Worm (Caenorhabditis elegans) whole organism, young adult: Measurements from ENCODE around the gene R09D1.13.

Source experiments
- B0336.3 ChIP-seq: fragments of 200-800 bp; sonication (Bioruptor generic); IDR thresholded peaks from 2 replicates; pipeline ENCODE4 v1.3.6; 2022; ENCODE audit warnings: missing genetic modification characterization, missing compliant biosample characterization
- F37B4.10 ChIP-seq: fragments of 200-800 bp; sonication (Bioruptor generic); IDR thresholded peaks from 2 replicates; pipeline ENCODE4 v1.3.6; 2022; ENCODE audit warnings: missing genetic modification characterization, missing compliant biosample characterization
- F49E8.2 ChIP-seq: sonication (generic microtip); optimal IDR thresholded peaks from 3 replicates; lab custom pipeline; 2017; ENCODE audit warnings: missing genetic modification characterization, mild to moderate bottlenecking, missing compliant biosample characterization, antibody characterized with exemption, moderate library complexity; ENCODE audit not compliant: insufficient read depth
- K11D2.4 ChIP-seq: fragments of 200-800 bp; sonication (Bioruptor generic); IDR thresholded peaks from 2 replicates; pipeline ENCODE4 v1.3.6; 2022; ENCODE audit warnings: missing genetic modification reagents, missing genetic modification characterization, missing compliant biosample characterization
- Y53G8AR.9 ChIP-seq: fragments of 200-800 bp; sonication (Bioruptor generic); conservative IDR thresholded peaks from 2 replicates; pipeline ENCODE4 v1.3.6; 2022; ENCODE audit warnings: missing genetic modification reagents, missing genetic modification characterization, missing compliant biosample characterization
- Y56A3A.18 ChIP-seq: fragments of 200-800 bp; sonication (Bioruptor generic); IDR thresholded peaks from 2 replicates; pipeline ENCODE4 v1.3.6; 2022; ENCODE audit warnings: missing genetic modification reagents, missing genetic modification characterization, missing compliant biosample characterization
- Y95B8A.8 ChIP-seq: fragments of 200-800 bp; sonication (Bioruptor generic); IDR thresholded peaks from 2 replicates; pipeline ENCODE4 v1.3.6; 2022; ENCODE audit warnings: missing genetic modification reagents, missing genetic modification characterization, missing compliant biosample characterization
- aptf-3 ChIP-seq: fragments of 200-800 bp; sonication (Bioruptor generic); IDR thresholded peaks from 2 replicates; pipeline ENCODE4 v1.3.6; 2022; ENCODE audit warnings: missing genetic modification characterization, missing compliant biosample characterization
- bed-2 ChIP-seq: fragments of 200-800 bp; sonication (Bioruptor generic); IDR thresholded peaks from 2 replicates; pipeline ENCODE4 v1.3.6; 2022; ENCODE audit warnings: missing genetic modification reagents, missing genetic modification characterization, missing compliant biosample characterization
- cebp-1 ChIP-seq, 2 experiments: fragments of 200-800 bp in 1 of 2; sonication (Bioruptor generic) in 1 of 2; sonication (generic microtip) in 1 of 2; IDR thresholded peaks in 1 of 2; optimal IDR thresholded peaks in 1 of 2; 2 replicates each; pipeline versions ENCODE4 v1.3.6 to Lab custom; 2017 to 2022; ENCODE audit warnings: missing compliant biosample characterization in 2 of 2, missing genetic modification characterization in 2 of 2, mild to moderate bottlenecking in 1 of 2, missing genetic modification reagents in 1 of 2, moderate library complexity in 1 of 2
- ceh-91 ChIP-seq: fragments of 200-800 bp; sonication (Bioruptor generic); IDR thresholded peaks from 2 replicates; pipeline ENCODE4 v1.3.6; 2022; ENCODE audit warnings: missing genetic modification reagents, missing genetic modification characterization, missing compliant biosample characterization
- dpff-1 ChIP-seq: sonication (generic microtip); optimal IDR thresholded peaks from 2 replicates; lab custom pipeline; 2017; ENCODE audit warnings: mild to moderate bottlenecking, missing genetic modification characterization, missing compliant biosample characterization
- dpl-1 ChIP-seq: fragments of 150-350 bp; optimal IDR thresholded peaks from 2 replicates; lab custom pipeline; 2014; ENCODE audit warnings: missing biosample characterization, missing genetic modification reagents, missing genetic modification characterization
- egl-18 ChIP-seq: fragments of 200-800 bp; sonication (Bioruptor generic); IDR thresholded peaks from 2 replicates; pipeline ENCODE4 v1.3.6; 2022; ENCODE audit warnings: missing genetic modification reagents, missing genetic modification characterization, missing compliant biosample characterization
- egl-44 ChIP-seq: fragments of 200-800 bp; sonication (Bioruptor generic); IDR thresholded peaks from 2 replicates; pipeline ENCODE4 v1.3.6; 2022; ENCODE audit warnings: missing genetic modification reagents, missing genetic modification characterization, missing compliant biosample characterization
- ekl-4 ChIP-seq: fragments of 200-800 bp; sonication (Bioruptor generic); IDR thresholded peaks from 2 replicates; pipeline ENCODE4 v1.3.6; 2022; ENCODE audit warnings: missing genetic modification reagents, missing genetic modification characterization, missing compliant biosample characterization
- ets-4 ChIP-seq: fragments of 200-800 bp; sonication (Bioruptor generic); optimal IDR thresholded peaks from 2 replicates; lab custom pipeline; 2018; ENCODE audit warnings: mild to moderate bottlenecking, missing genetic modification characterization, missing compliant biosample characterization
- hmg-1.2 ChIP-seq: fragments of 200-800 bp; sonication (Bioruptor generic); IDR thresholded peaks from 2 replicates; pipeline ENCODE4 v1.3.6; 2022; ENCODE audit warnings: missing genetic modification reagents, missing genetic modification characterization, missing compliant biosample characterization
- let-607 ChIP-seq, 2 experiments: fragments of 200-800 bp in 1 of 2; sonication (Bioruptor generic) in 1 of 2; sonication (generic microtip) in 1 of 2; optimal IDR thresholded peaks; 2 replicates each; lab custom pipeline; 2016 to 2018; ENCODE audit warnings: mild to moderate bottlenecking in 2 of 2, missing compliant biosample characterization in 2 of 2, missing genetic modification characterization in 2 of 2, moderate library complexity in 2 of 2, missing genotype in 1 of 2
- lin-26 ChIP-seq: fragments of 200-800 bp; sonication (Bioruptor generic); IDR thresholded peaks from 2 replicates; pipeline ENCODE4 v1.3.6; 2022; ENCODE audit warnings: missing genetic modification reagents, missing genetic modification characterization, missing compliant biosample characterization
- lin-35 ChIP-seq, 3 experiments: fragments of 150-350 bp in 2 of 3; sonication (generic microtip) in 1 of 3; optimal IDR thresholded peaks; 2 replicates each; lab custom pipeline; 2014 to 2018; ENCODE audit warnings: missing biosample characterization in 3 of 3, missing genetic modification characterization in 3 of 3, missing genetic modification reagents in 3 of 3
- lin-40 ChIP-seq: sonication (generic microtip); optimal IDR thresholded peaks from 2 replicates; lab custom pipeline; 2016; ENCODE audit warnings: missing genetic modification characterization, mild to moderate bottlenecking, missing compliant biosample characterization, missing genotype, missing genetic modification reagents
- madf-6 ChIP-seq: fragments of 200-800 bp; sonication (Bioruptor generic); IDR thresholded peaks from 2 replicates; pipeline ENCODE4 v1.3.6; 2022; ENCODE audit warnings: missing genetic modification reagents, missing genetic modification characterization, missing compliant biosample characterization
- nhr-120 ChIP-seq: fragments of 200-800 bp; sonication (Bioruptor generic); IDR thresholded peaks from 2 replicates; pipeline ENCODE4 v1.3.6; 2022; ENCODE audit warnings: missing genetic modification characterization, missing compliant biosample characterization
- nhr-90 ChIP-seq: sonication (generic microtip); optimal IDR thresholded peaks from 2 replicates; lab custom pipeline; 2016; ENCODE audit warnings: missing genotype, mild to moderate bottlenecking, missing genetic modification characterization, missing compliant biosample characterization
- pbrm-1 ChIP-seq: fragments of 200-800 bp; sonication (Bioruptor generic); IDR thresholded peaks from 2 replicates; pipeline ENCODE4 v1.3.6; 2022; ENCODE audit warnings: missing genetic modification reagents, missing genetic modification characterization, missing compliant biosample characterization
- pha-4 ChIP-seq: fragments of 150-350 bp; sonication (generic microtip); optimal IDR thresholded peaks from 2 replicates; lab custom pipeline; 2014; ENCODE audit warnings: missing biosample characterization, missing genetic modification reagents, missing genetic modification characterization
- rec-8 ChIP-seq, 2 experiments: sonication (generic microtip); optimal IDR thresholded peaks; 2 replicates each; lab custom pipeline; 2016; ENCODE audit warnings: mild to moderate bottlenecking in 2 of 2, missing genetic modification characterization in 2 of 2, missing genetic modification reagents in 2 of 2, missing genotype in 2 of 2, missing biosample characterization in 1 of 2, missing compliant biosample characterization in 1 of 2, moderate library complexity in 1 of 2
- repo-1 ChIP-seq: sonication (generic microtip); optimal IDR thresholded peaks from 2 replicates; lab custom pipeline; 2017; ENCODE audit warnings: mild to moderate bottlenecking, missing genetic modification characterization, missing compliant biosample characterization
- sdz-38 ChIP-seq: sonication (generic microtip); optimal IDR thresholded peaks from 2 replicates; lab custom pipeline; 2016; ENCODE audit warnings: missing genotype, missing genetic modification characterization, missing compliant biosample characterization
- sea-2 ChIP-seq: fragments of 200-800 bp; sonication (Bioruptor generic); IDR thresholded peaks from 2 replicates; pipeline ENCODE4 v1.3.6; 2022; ENCODE audit warnings: missing genetic modification characterization, missing compliant biosample characterization
- snpc-3.4 ChIP-seq: sonication (generic microtip); optimal IDR thresholded peaks from 2 replicates; lab custom pipeline; 2017; ENCODE audit warnings: missing genetic modification characterization, mild to moderate bottlenecking, missing compliant biosample characterization, antibody characterized with exemption, moderate library complexity, missing genotype, missing genetic modification reagents
- snpc-4 ChIP-seq, 5 experiments: fragments of 150-350 bp in 1 of 5; sonication (generic microtip) in 4 of 5; optimal IDR thresholded peaks; 2 replicates each; lab custom pipeline; 2014 to 2018; ENCODE audit warnings: missing genetic modification characterization in 5 of 5, missing biosample characterization in 3 of 5, antibody characterized with exemption in 2 of 5, mild to moderate bottlenecking in 2 of 5, missing compliant biosample characterization in 2 of 5, missing genotype in 2 of 5, moderate library complexity in 2 of 5, missing genetic modification reagents in 1 of 5
- somi-1 ChIP-seq: fragments of 200-800 bp; sonication (Bioruptor generic); optimal IDR thresholded peaks from 2 replicates; lab custom pipeline; 2018; ENCODE audit warnings: mild to moderate bottlenecking, missing genetic modification characterization, missing compliant biosample characterization
- zfh-2 ChIP-seq: fragments of 200-800 bp; sonication (Bioruptor generic); conservative IDR thresholded peaks from 2 replicates; pipeline ENCODE4 v1.3.6; 2022; ENCODE audit warnings: missing genetic modification reagents, missing genetic modification characterization, missing compliant biosample characterization
- ztf-18 ChIP-seq: sonication (generic microtip); optimal IDR thresholded peaks from 2 replicates; lab custom pipeline; 2016; ENCODE audit warnings: missing genotype, mild to moderate bottlenecking, missing genetic modification characterization, missing compliant biosample characterization

Gene R09D1.13

ce11 chrII:9445368-9445767 lies at the start of gene R09D1.13:
Gene R09D1.13 (minus strand): TSS chrII:9445468.
- no peak for TF ChIP-seq sdz-38
- no peak for TF ChIP-seq ceh-91 (GFP tag; lab: Robert Waterston, UW)
- no peak for TF ChIP-seq nhr-90
- TF ChIP-seq nhr-120 (GFP tag; lab: Robert Waterston, UW): no peak
- TF ChIP-seq B0336.3 (GFP tag; lab: Robert Waterston, UW): no peak
- TF ChIP-seq madf-6: no peak
- TF ChIP-seq ztf-18 (tag; lab: Kevin White, UChicago): no peak
- TF ChIP-seq sea-2 (GFP tag; lab: Robert Waterston, UW): no peak
- TF ChIP-seq pbrm-1: no peak
- TF ChIP-seq dpl-1 (GFP tag; lab: Kevin White, UChicago): no peak
- no peak for TF ChIP-seq ets-4
- TF ChIP-seq Y53G8AR.9 (GFP tag; lab: Robert Waterston, UW): no peak
- no peak for TF ChIP-seq snpc-4 (GFP tag; optimal IDR thresholded peaks at IDR 0.05; lab: Kevin White, UChicago)
- TF ChIP-seq snpc-4 (tag; optimal IDR thresholded peaks at IDR 0.05; lab: Kevin White, UChicago): no peak
- TF ChIP-seq F37B4.10 (GFP tag; lab: Robert Waterston, UW): no peak
- no peak for TF ChIP-seq pha-4 (tag; lab: Kevin White, UChicago)
- TF ChIP-seq, all 124 proteins: peak for 0

ce11 chrII:9493242-9494058 lies 48.2 kb upstream of the R09D1.13 start:
- TF ChIP-seq repo-1 (tag; lab: Kevin White, UChicago) (no peak), zfh-2 (GFP tag; lab: Robert Waterston, UW) (no peak), lin-40 (tag; lab: Kevin White, UChicago) (peak; percentile 47), rec-8 (tag; optimal IDR thresholded peaks at IDR 0.05; lab: Kevin White, UChicago) (no peak), somi-1 (GFP tag; lab: Kevin White, UChicago) (peak; percentile 43), K11D2.4 (GFP tag; lab: Robert Waterston, UW) (0 out of 2 replicates have a peak, but pooled peaks have one; percentile 33)

- TF ChIP-seq aptf-3 (GFP tag; lab: Robert Waterston, UW) (no peak), ceh-91 (GFP tag; lab: Robert Waterston, UW) (no peak), egl-18 (GFP tag; lab: Robert Waterston, UW) (no peak), dpff-1 (tag; lab: Kevin White, UChicago) (no peak), let-607 (tag; optimal IDR thresholded peaks at IDR 0.05; lab: Kevin White, UChicago) (no peak), lin-35 (GFP tag; optimal IDR thresholded peaks at IDR 0.05; lab: Kevin White, UChicago) (no peak), Y95B8A.8 (GFP tag; lab: Robert Waterston, UW) (no peak), egl-44 (GFP tag; lab: Robert Waterston, UW) (no peak), snpc-3.4 (tag; lab: Kevin White, UChicago) (no peak), cebp-1 (GFP tag; IDR thresholded peaks at IDR 0.05; lab: Robert Waterston, UW) (no peak), cebp-1 (tag; optimal IDR thresholded peaks at IDR 0.05; lab: Kevin White, UChicago) (no peak), F49E8.2 (tag; lab: Kevin White, UChicago) (no peak), hmg-1.2 (GFP tag; lab: Robert Waterston, UW) (peak; percentile 89), Y56A3A.18 (no peak), F37B4.10 (GFP tag; lab: Robert Waterston, UW) (no peak), ekl-4 (GFP tag; lab: Robert Waterston, UW) (no peak), lin-26 (0 out of 2 replicates have a peak, but pooled peaks have one; percentile 39), bed-2 (0 out of 2 replicates have a peak, but pooled peaks have one; percentile 6), sea-2 (GFP tag; lab: Robert Waterston, UW) (no peak)
Observed at ce11 chrII:9491045-9491444, 45.8 kb upstream of the R09D1.13 start.
